Fruit fly (Drosophila melanogaster) whole organism, embryonic: ENCODE measurements around the gene Sbds.
A peak's percentile ranks its signal among the peaks of the same experiment; 100 is the strongest.

Source experiments
- Bteb2 ChIP-seq: fragments of 200-800 bp; sonication (Bioruptor generic); optimal IDR thresholded peaks from 2 replicates; lab custom pipeline; 2016; ENCODE audit warnings: missing biosample characterization, missing genetic modification characterization
- CG10959 ChIP-seq: fragments of 200-800 bp; sonication (Bioruptor generic); IDR thresholded peaks from 2 replicates; pipeline ENCODE4 v1.3.6; 2022; ENCODE audit warnings: missing biosample characterization, missing genetic modification characterization
- CG12299 ChIP-seq: fragments of 200-800 bp; sonication (Bioruptor generic); optimal IDR thresholded peaks from 2 replicates; lab custom pipeline; 2018; ENCODE audit warnings: missing biosample characterization, mild to moderate bottlenecking, missing genetic modification characterization
- CG17568 ChIP-seq: fragments of 200-800 bp; sonication (Bioruptor generic); optimal IDR thresholded peaks from 2 replicates; lab custom pipeline; 2018; ENCODE audit warnings: missing biosample characterization, mild to moderate bottlenecking, missing genetic modification characterization, moderate library complexity
- CG2199 ChIP-seq: fragments of 200-800 bp; sonication (Bioruptor generic); IDR thresholded peaks from 3 replicates; pipeline ENCODE4 v1.3.6; 2022; ENCODE audit warnings: missing biosample characterization, missing genetic modification characterization
- Dll ChIP-seq: fragments of 200-800 bp; sonication (Bioruptor generic); IDR thresholded peaks from 4 replicates; pipeline ENCODE4 v1.3.6; 2022; ENCODE audit warnings: missing biosample characterization, missing genetic modification characterization; ENCODE audit not compliant: partially characterized antibody
- Hr78 ChIP-seq, 2 experiments: fragments of 200-800 bp in 1 of 2; fragments of >200 bp in 1 of 2; sonication (Bioruptor generic) in 1 of 2; optimal IDR thresholded peaks; 2 replicates each; lab custom pipeline; 2017 to 2019; ENCODE audit warnings: missing biosample characterization in 2 of 2, missing genetic modification characterization in 2 of 2, mild to moderate bottlenecking in 1 of 2, moderate library complexity in 1 of 2
- bab2 ChIP-seq: fragments of 200-800 bp; sonication (Bioruptor generic); optimal IDR thresholded peaks from 2 replicates; lab custom pipeline; 2016; ENCODE audit warnings: missing biosample characterization, missing genetic modification characterization
- chn ChIP-seq: fragments of 200-800 bp; sonication (Bioruptor generic); optimal IDR thresholded peaks from 2 replicates; lab custom pipeline; 2016; ENCODE audit warnings: missing biosample characterization, missing genetic modification characterization
- ewg ChIP-seq: fragments of 200-800 bp; sonication (Bioruptor generic); optimal IDR thresholded peaks from 3 replicates; lab custom pipeline; 2017; ENCODE audit warnings: mild to moderate bottlenecking, missing biosample characterization, missing genetic modification reagents, missing genetic modification characterization
- stc ChIP-seq: fragments of 200-800 bp; sonication (Bioruptor generic); IDR thresholded peaks from 2 replicates; pipeline ENCODE4 v1.3.6; 2022; ENCODE audit warnings: missing biosample characterization, missing genetic modification characterization

DNA sequence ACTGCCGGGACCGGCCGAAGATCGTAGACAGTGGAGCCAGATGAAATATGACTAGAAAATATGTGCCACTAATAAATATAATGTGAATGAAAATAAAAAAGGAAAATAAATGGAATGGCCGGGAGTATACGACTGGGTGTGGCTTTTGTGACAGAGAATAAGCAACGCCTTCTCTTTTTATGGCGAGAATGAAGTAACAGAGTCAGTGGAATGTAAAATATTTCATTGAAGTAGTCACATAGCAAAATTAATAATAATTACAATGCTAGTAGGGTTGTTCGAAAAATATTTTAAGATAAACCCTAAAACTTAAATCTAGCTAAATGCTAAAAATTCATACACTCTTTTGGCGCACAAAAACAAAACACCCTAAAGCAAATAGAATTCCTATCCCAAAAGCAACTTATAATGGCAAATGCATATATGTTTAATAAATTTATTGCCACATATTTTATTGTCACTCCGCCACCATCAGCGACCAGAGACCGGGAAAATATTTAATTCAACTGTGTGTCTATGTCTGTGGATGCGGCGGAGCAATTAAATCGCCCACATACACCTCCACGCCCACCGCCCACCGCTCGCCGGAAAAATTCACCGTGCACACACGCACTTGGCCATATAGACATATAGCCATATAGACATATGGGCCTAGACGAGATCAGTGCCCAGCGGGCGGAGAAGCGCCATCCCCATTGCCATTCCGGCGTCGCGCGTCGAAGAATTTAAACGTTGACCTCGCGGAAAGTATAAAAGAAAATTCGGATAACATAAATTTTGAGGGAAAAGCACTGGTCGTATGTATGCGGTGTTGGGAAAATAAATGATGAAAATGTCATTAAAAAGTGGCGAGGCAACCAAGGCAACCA, 45.8 kb upstream of the Sbds start:
- TF ChIP-seq CG12299 (no peak), stc (GFP tag; lab: Robert Waterston, UW) (0 out of 2 replicates have a peak, but pooled peaks have one; percentile 35), chn (no peak), Dll (no peak), Hr78 (GFP tag; optimal IDR thresholded peaks at IDR 0.05; lab: Kevin White, UChicago) (no peak), Bteb2 (GFP tag; lab: Kevin White, UChicago) (no peak), ewg (no peak), CG10959 (GFP tag; lab: Robert Waterston, UW) (no peak), CG17568 (GFP tag; lab: Kevin White, UChicago) (no peak), CG2199 (no peak), bab2 (GFP tag; lab: Kevin White, UChicago) (no peak)
